Fruit fly (Drosophila melanogaster): ENCODE results near the gene Tsf1.
A peak's percentile ranks its signal among the peaks of the same experiment; 100 is the strongest.

DNA sequence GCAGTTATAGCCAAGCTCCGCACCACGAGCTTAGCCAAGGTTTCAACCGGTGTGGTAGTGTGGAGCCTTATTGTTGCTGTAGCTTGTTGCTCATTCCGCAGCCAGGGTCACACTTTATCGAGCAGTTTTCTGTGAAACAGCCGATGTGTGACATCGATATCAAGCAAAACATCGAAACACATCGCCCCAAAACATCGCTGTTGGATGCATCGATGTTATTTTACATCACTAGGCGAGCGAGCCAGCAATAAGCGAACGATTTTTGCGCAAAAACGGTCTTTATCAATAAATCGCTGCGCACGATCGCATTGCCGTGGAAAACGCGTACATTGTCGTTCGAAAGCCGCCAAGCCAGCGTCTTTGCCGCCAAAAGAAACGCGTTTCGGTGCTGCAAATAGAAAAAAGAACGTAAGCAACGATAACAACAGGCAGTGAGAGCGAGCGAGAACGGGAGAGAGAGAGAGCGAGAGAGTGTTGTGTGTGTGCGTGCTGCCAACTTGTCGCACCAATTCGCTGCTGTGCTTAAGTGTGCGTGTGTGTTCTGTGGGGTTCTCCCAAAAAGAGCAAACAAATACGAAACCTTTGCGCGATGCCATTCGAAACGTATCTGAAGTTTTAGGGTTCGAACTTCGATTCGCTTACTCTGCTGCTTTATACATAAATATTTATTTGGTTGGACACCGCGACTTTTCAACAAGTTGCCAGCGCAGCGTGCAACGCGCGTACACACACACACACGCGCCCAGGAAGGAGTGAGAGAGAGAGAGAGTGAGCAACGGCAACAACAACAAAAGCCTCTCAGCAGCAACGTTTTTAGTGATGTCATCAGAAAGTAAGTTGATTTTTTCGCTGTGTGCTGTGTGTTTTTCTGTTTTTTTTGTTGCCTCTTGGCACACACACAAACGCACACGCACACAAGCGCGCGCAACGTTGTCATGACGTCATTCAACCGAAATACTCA lies 15.8 kb upstream of the Tsf1 start:
- peak; percentile 17 to 70 for TF ChIP-seq dl (GFP tag; optimal IDR thresholded peaks at IDR 0.05; ENCODE audit: insufficient read depth in 1 of 2, partially characterized antibody in 2 of 2)
- no peak for TF ChIP-seq dmrt93B (GFP tag; optimal IDR thresholded peaks at IDR 0.05)
- peak; percentile 54 for TF ChIP-seq Abd-B (GFP tag; optimal IDR thresholded peaks at IDR 0.05)
- TF ChIP-seq h (GFP tag; optimal IDR thresholded peaks at IDR 0.05), result peak; percentile 18
- TF ChIP-seq Dfd (GFP tag; optimal IDR thresholded peaks at IDR 0.05), result no peak
- no peak for TF ChIP-seq brk (GFP tag; optimal IDR thresholded peaks at IDR 0.05)
- no peak for TF ChIP-seq Myc (optimal IDR thresholded peaks at IDR 0.05)
- TF ChIP-seq pan (optimal IDR thresholded peaks at IDR 0.05), result no peak
- TF ChIP-seq Dif (GFP tag; optimal IDR thresholded peaks at IDR 0.05; ENCODE audit: partially characterized antibody), result peak; percentile 72
- TF ChIP-seq Mio (GFP tag; optimal IDR thresholded peaks at IDR 0.05), result no peak
- no peak for TF ChIP-seq OdsH (GFP tag; optimal IDR thresholded peaks at IDR 0.05)
- TF ChIP-seq N (GFP tag; optimal IDR thresholded peaks at IDR 0.05), result peak; percentile 63

All from whole organism, wandering third instar larva.